Fruit fly (Drosophila melanogaster) Kc167 (cell line): ENCODE data around the gene Lsp1gamma.

Experiments used
- Myc ChIP-seq: fragments of >200 bp; optimal IDR thresholded peaks from 2 replicates; lab custom pipeline; 2017; ENCODE audit warnings: missing external identifiers
- h ChIP-seq: fragments of >200 bp; optimal IDR thresholded peaks from 3 replicates; lab custom pipeline; 2018; ENCODE audit warnings: missing external identifiers
- insv ChIP-seq: fragments of >200 bp; optimal IDR thresholded peaks from 3 replicates; lab custom pipeline; 2018; ENCODE audit warnings: missing external identifiers
- psq ChIP-seq: fragments of >200 bp; optimal IDR thresholded peaks from 2 replicates; lab custom pipeline; 2017; ENCODE audit warnings: missing external identifiers

dm6 chr3L:22069-22468 lies 44.2 kb upstream of the Lsp1gamma start, which contains the start of gene mthl8:
- no peak for TF ChIP-seq Myc (lab: Kevin White, UChicago)
- TF ChIP-seq insv (lab: Kevin White, UChicago) = no peak
- TF ChIP-seq psq = no peak
- TF ChIP-seq h (lab: Kevin White, UChicago) = no peak
